Fruit fly (Drosophila melanogaster): ENCODE measurements around the gene Pglym78.

Gene Pglym78

DNA sequence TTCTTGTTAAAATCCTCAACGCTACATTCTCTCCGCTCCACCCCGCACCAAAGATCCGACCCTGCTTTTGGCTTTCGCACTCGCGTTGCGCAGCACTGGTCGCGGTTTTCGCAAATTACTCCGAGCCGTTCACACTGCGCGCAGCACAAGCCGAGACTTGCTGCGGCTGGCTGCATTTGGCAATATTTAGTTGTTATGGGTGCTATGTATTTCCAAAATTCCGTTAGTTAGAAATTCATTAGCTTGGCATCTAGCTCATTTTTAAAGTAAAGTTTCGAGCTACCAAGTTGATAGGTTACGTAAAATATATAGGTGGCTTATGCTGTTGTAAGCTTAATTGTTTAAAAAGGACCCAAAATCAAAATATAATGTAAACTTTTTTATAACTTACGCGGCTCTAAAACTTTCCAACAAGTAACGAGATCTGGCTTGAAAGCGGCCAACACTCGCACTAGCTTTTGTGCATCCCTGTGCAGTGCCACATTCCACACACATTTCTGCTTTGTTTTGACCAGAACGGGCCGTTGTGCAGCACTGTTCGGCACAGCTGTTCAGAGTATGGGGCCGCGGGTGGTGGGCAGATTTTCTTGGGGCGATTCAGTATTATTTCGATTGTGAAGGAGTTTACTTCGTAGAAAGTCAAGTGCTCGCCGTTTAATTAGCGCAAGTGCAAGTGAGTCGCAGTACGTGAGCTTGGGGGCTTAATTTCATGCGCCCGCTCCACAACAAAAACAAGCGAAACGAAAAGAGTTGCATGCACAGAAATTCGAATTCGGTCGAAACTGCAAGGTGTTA lies 25.0 kb upstream of the Pglym78 start, which contains the start of the genes yem and Ctl2 (continued):
- TF ChIP-seq CG11398 (GFP tag; optimal IDR thresholded peaks at IDR 0.05) (peak; percentile 69), CG1832 (GFP tag; optimal IDR thresholded peaks at IDR 0.05) (no peak), Mrtf (GFP tag; IDR thresholded peaks at IDR 0.05) (peak; percentile 59), slp2 (GFP tag; optimal IDR thresholded peaks at IDR 0.05) (peak; percentile 86), CG18476 (GFP tag; optimal IDR thresholded peaks at IDR 0.05) (peak; percentile 76), CG2116 (GFP tag; optimal IDR thresholded peaks at IDR 0.05) (peak; percentile 91), trem (tag; optimal IDR thresholded peaks at IDR 0.05) (peak; percentile 48), Mes4 (GFP tag; optimal IDR thresholded peaks at IDR 0.05) (peak; percentile 64), Dip2 (GFP tag; IDR thresholded peaks at IDR 0.05) (no peak), hth (optimal IDR thresholded peaks at IDR 0.05) (no peak), Rx (GFP tag; IDR thresholded peaks at IDR 0.05) (peak; percentile 18), eve (GFP tag; optimal IDR thresholded peaks at IDR 0.05) (peak in 1 of 2 experiments; percentile 26), Ada2b (GFP tag; IDR thresholded peaks at IDR 0.05) (no peak; the same call in 1 of the 2 replicates), Lpt (GFP tag; optimal IDR thresholded peaks at IDR 0.05) (no peak), dysf (GFP tag; IDR thresholded peaks at IDR 0.05) (peak; percentile 79), sqz (GFP tag; optimal IDR thresholded peaks at IDR 0.05) (no peak), sr (GFP tag; IDR thresholded peaks at IDR 0.05) (peak; percentile 18; the same call in 1 of the 3 replicates), ewg (GFP tag; optimal IDR thresholded peaks at IDR 0.05) (peak; percentile 61), dpn (GFP tag; optimal IDR thresholded peaks at IDR 0.05) (peak; percentile 68 to 84), mirr (GFP tag; optimal IDR thresholded peaks at IDR 0.05) (peak; percentile 6), repo (GFP tag; optimal IDR thresholded peaks at IDR 0.05) (peak; percentile 37), Asciz (GFP tag; optimal IDR thresholded peaks at IDR 0.05) (no peak), CG43689 (GFP tag; IDR thresholded peaks at IDR 0.05) (no peak), esg (GFP tag; conservative IDR thresholded peaks at IDR 0.05) (no peak; the same call in 1 of the 2 replicates), dmrt11E (tag; optimal IDR thresholded peaks at IDR 0.05) (peak; percentile 53), CG1792 (GFP tag; optimal IDR thresholded peaks at IDR 0.05) (peak; percentile 77), CG4424 (GFP tag; optimal IDR thresholded peaks at IDR 0.05) (peak; percentile 77), CG17186 (GFP tag; optimal IDR thresholded peaks at IDR 0.05) (peak; percentile 68), Meics (GFP tag; optimal IDR thresholded peaks at IDR 0.05) (peak; percentile 77), Sox102F (GFP tag; optimal IDR thresholded peaks at IDR 0.05) (peak; percentile 59), CG12104 (GFP tag; optimal IDR thresholded peaks at IDR 0.05) (peak; percentile 52), dimm (GFP tag; IDR thresholded peaks at IDR 0.05) (no peak), Aef1 (GFP tag; IDR thresholded peaks at IDR 0.05) (peak; percentile 40), CG1603 (tag; optimal IDR thresholded peaks at IDR 0.05) (peak; percentile 66), NK7.1 (GFP tag; optimal IDR thresholded peaks at IDR 0.05) (peak; percentile 42), Fer3 (tag; optimal IDR thresholded peaks at IDR 0.05) (peak; percentile 39), sna (GFP tag; IDR thresholded peaks at IDR 0.05; ENCODE audit: partially characterized antibody) (no peak), HLH4C (GFP tag; IDR thresholded peaks at IDR 0.05; ENCODE audit: partially characterized antibody) (no peak), bcd (GFP tag; optimal IDR thresholded peaks at IDR 0.05) (peak; percentile 76), CG6689 (GFP tag; IDR thresholded peaks at IDR 0.05) (peak; percentile 18; the same call in 1 of the 2 replicates), sim (GFP tag; IDR thresholded peaks at IDR 0.05) (no peak), stc (GFP tag; IDR thresholded peaks at IDR 0.05) (no peak), Oaz (GFP tag; IDR thresholded peaks at IDR 0.05) (peak; percentile 30; the same call in 1 of the 2 replicates), tap (tag; optimal IDR thresholded peaks at IDR 0.05) (peak; percentile 3), CG6813 (GFP tag; optimal IDR thresholded peaks at IDR 0.05) (no peak), grau (tag; optimal IDR thresholded peaks at IDR 0.05) (peak; percentile 72), chinmo (GFP tag; IDR thresholded peaks at IDR 0.05; ENCODE audit: partially characterized antibody) (peak; percentile 79; the same call in 1 of the 4 replicates), inv (GFP tag; IDR thresholded peaks at IDR 0.05; ENCODE audit: partially characterized antibody) (peak; percentile 19; the same call in 1 of the 2 replicates), ara (GFP tag; IDR thresholded peaks at IDR 0.05) (0 out of 2 replicates have a peak, but pooled peaks have one; percentile 50)

Measured in whole organism, embryonic.